Fruit fly (Drosophila melanogaster): Measurements from ENCODE around the gene CG32450.

Gene CG32450

dm6 chr3L:22369467-22370018 is 40.0 kb downstream of the CG32450 start:
- TF ChIP-seq Sin3A (optimal IDR thresholded peaks at IDR 0.05) (no peak), ttk (optimal IDR thresholded peaks at IDR 0.05) (no peak), Myc (optimal IDR thresholded peaks at IDR 0.05) (no peak), h (optimal IDR thresholded peaks at IDR 0.05) (no peak), psq (optimal IDR thresholded peaks at IDR 0.05) (no peak), insv (optimal IDR thresholded peaks at IDR 0.05) (no peak)

dm6 chr3L:22372347-22372974 is 42.9 kb downstream of the CG32450 start:
- TF ChIP-seq Myc (optimal IDR thresholded peaks at IDR 0.05) (no peak), Sin3A (optimal IDR thresholded peaks at IDR 0.05) (no peak), psq (optimal IDR thresholded peaks at IDR 0.05) (no peak), h (optimal IDR thresholded peaks at IDR 0.05) (no peak), ttk (optimal IDR thresholded peaks at IDR 0.05) (no peak), insv (optimal IDR thresholded peaks at IDR 0.05) (no peak)

- no peak for TF ChIP-seq Sin3A (optimal IDR thresholded peaks at IDR 0.05)
- TF ChIP-seq ttk (optimal IDR thresholded peaks at IDR 0.05): no peak
- TF ChIP-seq Myc (optimal IDR thresholded peaks at IDR 0.05): no peak
- no peak for TF ChIP-seq h (optimal IDR thresholded peaks at IDR 0.05)
- no peak for TF ChIP-seq insv (optimal IDR thresholded peaks at IDR 0.05)
- TF ChIP-seq psq (optimal IDR thresholded peaks at IDR 0.05): no peak
These were observed 47.2 kb downstream of the CG32450 start for dm6 chr3L:22376783-22377182.

- no peak for TF ChIP-seq insv (optimal IDR thresholded peaks at IDR 0.05)
- no peak for TF ChIP-seq ttk (optimal IDR thresholded peaks at IDR 0.05)
- TF ChIP-seq psq (optimal IDR thresholded peaks at IDR 0.05): no peak
- TF ChIP-seq Sin3A (optimal IDR thresholded peaks at IDR 0.05): no peak
- TF ChIP-seq h (optimal IDR thresholded peaks at IDR 0.05): no peak
- no peak for TF ChIP-seq Myc (optimal IDR thresholded peaks at IDR 0.05)
These were observed 47.9 kb downstream of the CG32450 start for dm6 chr3L:22377484-22377883.

- TF ChIP-seq Myc (optimal IDR thresholded peaks at IDR 0.05) (no peak), psq (optimal IDR thresholded peaks at IDR 0.05) (no peak), ttk (optimal IDR thresholded peaks at IDR 0.05) (no peak), h (optimal IDR thresholded peaks at IDR 0.05) (no peak), Sin3A (optimal IDR thresholded peaks at IDR 0.05) (no peak)
These were observed 49.2 kb downstream of the CG32450 start for dm6 chr3L:22378769-22379168.

All from Kc167 (cell line).